Fruit fly (Drosophila melanogaster): Measurements from ENCODE around the gene Cox10.

DNA sequence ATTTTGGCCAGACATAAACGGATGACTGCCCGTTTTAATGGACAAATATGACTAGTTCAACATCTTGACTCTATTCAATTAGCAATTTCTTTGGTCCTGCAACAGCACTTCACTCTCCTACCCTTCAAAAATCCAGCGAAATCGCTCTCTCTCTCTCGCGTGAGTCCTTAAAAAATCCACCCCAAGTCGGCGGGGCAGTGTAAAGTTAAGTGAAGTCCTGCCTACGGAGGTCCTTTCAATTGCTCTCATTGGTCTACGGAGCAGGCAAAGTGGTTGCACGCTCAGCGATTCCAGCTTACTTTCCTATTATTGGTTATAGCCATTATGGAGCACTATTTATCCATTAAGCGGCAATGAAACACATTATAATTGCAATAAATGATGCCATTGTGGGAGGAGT is 22.6 kb downstream of the Cox10 start, which contains the start of gene CG34367:
- TF ChIP-seq CG14711 (tag; optimal IDR thresholded peaks at IDR 0.05) (no peak), CG1620 (GFP tag; optimal IDR thresholded peaks at IDR 0.05) (no peak), kay (GFP tag; ENCODE audit: borderline replicate concordance) (no peak), cnc (optimal IDR thresholded peaks at IDR 0.05) (no peak), Clk (GFP tag; optimal IDR thresholded peaks at IDR 0.05) (no peak), tj (GFP tag; optimal IDR thresholded peaks at IDR 0.05) (no peak), CG7045 (GFP tag; optimal IDR thresholded peaks at IDR 0.05) (no peak)

Data from whole organism, adult.